Fruit fly (Drosophila melanogaster): ENCODE measurements around the gene lmgA.

lmgA gene

dm6 chr2L:8533632-8534031 lies 5.2 kb upstream of the lmgA start (continued):
- TF ChIP-seq Xrp1 (GFP tag; IDR thresholded peaks at IDR 0.05) (no peak), dati (GFP tag; IDR thresholded peaks at IDR 0.05) (0 out of 2 replicates have a peak, but pooled peaks have one; percentile 15), vvl (GFP tag; IDR thresholded peaks at IDR 0.05) (0 out of 2 replicates have a peak, but pooled peaks have one; percentile 12), CG12104 (GFP tag; optimal IDR thresholded peaks at IDR 0.05) (no peak), CG2875 (GFP tag; optimal IDR thresholded peaks at IDR 0.05) (no peak), Nf-YA (GFP tag; IDR thresholded peaks at IDR 0.05) (no peak), sens (GFP tag) (peak; percentile 58), CG8388 (GFP tag; optimal IDR thresholded peaks at IDR 0.05) (peak; percentile 9), otp (GFP tag; IDR thresholded peaks at IDR 0.05) (no peak)

- TF ChIP-seq Doc3 (GFP tag; IDR thresholded peaks at IDR 0.05; ENCODE audit: partially characterized antibody) = 0 out of 3 replicates have a peak, but pooled peaks have one; percentile 23
- no peak for TF ChIP-seq ERR (GFP tag; optimal IDR thresholded peaks at IDR 0.05)
Observed at dm6 chr2L:8532790-8533189, 4.4 kb upstream of the lmgA start.

dm6 chr2L:8530189-8530588 lies 1.8 kb upstream of the lmgA start:
- TF ChIP-seq chinmo (GFP tag; IDR thresholded peaks at IDR 0.05; ENCODE audit: partially characterized antibody) (0 out of 4 replicates have a peak, but pooled peaks have one; percentile 25), grn (GFP tag; optimal IDR thresholded peaks at IDR 0.05) (peak; percentile 78), repo (GFP tag; optimal IDR thresholded peaks at IDR 0.05) (no peak), Deaf1 (tag; optimal IDR thresholded peaks at IDR 0.05) (peak; percentile 28), fru (optimal IDR thresholded peaks at IDR 0.05) (no peak), Ets65A (GFP tag) (no peak), Side (GFP tag; optimal IDR thresholded peaks at IDR 0.05) (no peak), sens (GFP tag) (peak; percentile 37), lab (GFP tag; optimal IDR thresholded peaks at IDR 0.05) (peak; percentile 34), sd (tag; optimal IDR thresholded peaks at IDR 0.05) (peak; percentile 67), nau (GFP tag; optimal IDR thresholded peaks at IDR 0.05) (no peak), exex (tag; optimal IDR thresholded peaks at IDR 0.05) (peak; percentile 76)

dm6 chr2L:8528951-8529430 lies 573 bp upstream of the lmgA start, which contains the start of gene CG17834:
TSS of gene CG17834 (plus strand) at chr2L:8529141.
- TF ChIP-seq chif (GFP tag; optimal IDR thresholded peaks at IDR 0.05) = no peak
- TF ChIP-seq Bdp1 (GFP tag; optimal IDR thresholded peaks at IDR 0.05) = no peak
- TF ChIP-seq CG13296 (GFP tag; optimal IDR thresholded peaks at IDR 0.05) = peak; percentile 30
- no peak for TF ChIP-seq pb (GFP tag; optimal IDR thresholded peaks at IDR 0.05)
- TF ChIP-seq gsb-n (tag; optimal IDR thresholded peaks at IDR 0.05) = no peak
- TF ChIP-seq ind (GFP tag; optimal IDR thresholded peaks at IDR 0.05) = no peak
- TF ChIP-seq gem (tag; optimal IDR thresholded peaks at IDR 0.05) = no peak
- TF ChIP-seq vvl (GFP tag; IDR thresholded peaks at IDR 0.05) = 0 out of 2 replicates have a peak, but pooled peaks have one; percentile 26
- no peak for TF ChIP-seq cg (GFP tag; optimal IDR thresholded peaks at IDR 0.05)
- TF ChIP-seq prd (optimal IDR thresholded peaks at IDR 0.05) = no peak
- no peak for TF ChIP-seq prd (GFP tag; IDR thresholded peaks at IDR 0.05)
- TF ChIP-seq Spps (tag; optimal IDR thresholded peaks at IDR 0.05) = no peak
- no peak for TF ChIP-seq Meics (GFP tag; optimal IDR thresholded peaks at IDR 0.05)
- no peak for TF ChIP-seq CG14441 (GFP tag; IDR thresholded peaks at IDR 0.05)
- no peak for TF ChIP-seq Kr (GFP tag; optimal IDR thresholded peaks at IDR 0.05)
- peak; percentile 22; the same call in 1 of the 2 replicates for TF ChIP-seq ttk (GFP tag; IDR thresholded peaks at IDR 0.05)
- peak; percentile 59 for TF ChIP-seq CG12769 (tag; optimal IDR thresholded peaks at IDR 0.05)
- TF ChIP-seq chinmo (GFP tag; IDR thresholded peaks at IDR 0.05; ENCODE audit: partially characterized antibody) = peak; percentile 77
- no peak for TF ChIP-seq CG14965 (GFP tag; optimal IDR thresholded peaks at IDR 0.05; ENCODE audit: borderline replicate concordance)
- peak; percentile 80 for TF ChIP-seq mirr (GFP tag; optimal IDR thresholded peaks at IDR 0.05)
- peak; percentile 22; the same call in 1 of the 2 replicates for TF ChIP-seq Adf1 (GFP tag; IDR thresholded peaks at IDR 0.05)
- no peak for TF ChIP-seq disco-r (GFP tag; optimal IDR thresholded peaks at IDR 0.05)
- no peak for TF ChIP-seq z (GFP tag; IDR thresholded peaks at IDR 0.05)
- no peak for TF ChIP-seq kni (GFP tag; optimal IDR thresholded peaks at IDR 0.05)
- no peak for TF ChIP-seq scrt (GFP tag; optimal IDR thresholded peaks at IDR 0.05)
- TF ChIP-seq CG6683 (GFP tag; optimal IDR thresholded peaks at IDR 0.05) = no peak
- TF ChIP-seq D19A (tag; optimal IDR thresholded peaks at IDR 0.05) = no peak
